Worm (Caenorhabditis elegans): ENCODE measurements around the gene eas-1.

DNA sequence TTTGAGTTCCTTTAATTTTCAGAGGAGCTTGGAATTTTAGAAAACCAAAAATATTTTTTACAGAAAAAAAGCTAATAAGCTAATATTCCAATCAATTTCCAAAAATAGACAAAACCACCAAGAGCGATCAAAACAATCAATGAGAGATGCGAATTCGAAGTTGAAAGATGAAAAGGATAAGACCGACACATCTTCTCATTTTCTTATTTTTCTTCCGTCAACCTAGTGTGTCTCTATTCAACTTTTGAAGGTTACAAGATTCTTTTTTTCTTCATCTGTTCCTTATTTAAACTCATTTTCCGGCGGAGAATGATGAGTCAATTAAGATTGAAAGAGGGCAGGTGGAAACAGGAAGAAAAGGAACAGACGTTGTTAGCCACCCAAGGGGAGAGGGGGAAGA is 27.4 kb downstream of the eas-1 start:
- TF ChIP-seq mep-1 (tag; optimal IDR thresholded peaks at IDR 0.05) (no peak), unc-62 (GFP tag; optimal IDR thresholded peaks at IDR 0.05) (no peak), ceh-39 (tag; optimal IDR thresholded peaks at IDR 0.05) (no peak), pha-4 (tag; optimal IDR thresholded peaks at IDR 0.05) (no peak), ces-1 (GFP tag; optimal IDR thresholded peaks at IDR 0.05) (no peak), lin-13 (tag; optimal IDR thresholded peaks at IDR 0.05) (no peak), elt-1 (tag; optimal IDR thresholded peaks at IDR 0.05; ENCODE audit: borderline replicate concordance, insufficient read depth) (no peak), unc-120 (tag; optimal IDR thresholded peaks at IDR 0.05; ENCODE audit: poor library complexity, severe bottlenecking) (no peak), lsy-2 (tag; optimal IDR thresholded peaks at IDR 0.05) (no peak), flh-1 (GFP tag; optimal IDR thresholded peaks at IDR 0.05) (no peak), unc-39 (tag; optimal IDR thresholded peaks at IDR 0.05) (no peak), nhr-28 (tag; optimal IDR thresholded peaks at IDR 0.05) (no peak)
